Fruit fly (Drosophila melanogaster) whole organism: ENCODE results near the gene CG12446.

Experiments
- Dll ChIP-seq: fragments of >200 bp; optimal IDR thresholded peaks from 2 replicates; lab custom pipeline; 2017
- pan ChIP-seq: fragments of >200 bp; optimal IDR thresholded peaks from 2 replicates; lab custom pipeline; 2017
- psq ChIP-seq: fragments of >200 bp; optimal IDR thresholded peaks from 2 replicates; lab custom pipeline; 2017

dm6 chrX:22833534-22833933 is 21.8 kb upstream of the CG12446 start:
- no peak for TF ChIP-seq psq (lab: Kevin White, UChicago)
- TF ChIP-seq pan (lab: Kevin White, UChicago) = no peak
- TF ChIP-seq Dll (lab: Kevin White, UChicago) = no peak
